Worm (Caenorhabditis elegans): ENCODE measurements around the gene F13B12.6.

DNA sequence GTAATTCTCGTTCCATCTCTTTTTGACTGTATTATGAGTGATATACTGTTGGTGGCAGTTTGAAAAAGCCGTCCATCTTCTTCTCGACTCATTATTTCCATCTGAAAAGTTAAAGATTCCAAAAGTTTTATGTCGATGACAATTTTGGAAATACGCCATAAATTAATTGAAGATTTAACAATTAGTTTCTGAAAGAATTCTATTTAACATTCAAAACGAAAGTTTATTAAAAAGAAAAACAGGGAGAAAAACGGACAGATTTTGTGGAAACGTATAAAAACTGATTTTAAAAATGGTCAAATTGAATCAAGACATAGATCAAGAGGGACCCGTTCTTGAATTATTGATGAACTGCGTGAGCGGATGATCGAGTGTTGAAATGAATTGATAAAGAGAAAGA lies 3.9 kb downstream of the F13B12.6 start, which contains the start of gene R10H10.7:
- no peak for TF ChIP-seq dmd-4 (tag; optimal IDR thresholded peaks at IDR 0.05)
- no peak for TF ChIP-seq crh-2 (tag; optimal IDR thresholded peaks at IDR 0.05)
- TF ChIP-seq unc-62 (GFP tag; optimal IDR thresholded peaks at IDR 0.05) = no peak
- TF ChIP-seq lin-39 (tag; optimal IDR thresholded peaks at IDR 0.05) = no peak
- no peak for TF ChIP-seq zag-1 (tag; optimal IDR thresholded peaks at IDR 0.05)
- TF ChIP-seq C34F6.9 (tag; optimal IDR thresholded peaks at IDR 0.05) = no peak

All from whole organism, L2 larva.